Worm (Caenorhabditis elegans) whole organism, L1 larva: ENCODE measurements around the gene mrps-14.

Source experiments
- C16A3.4 ChIP-seq: fragments of 150-350 bp; optimal IDR thresholded peaks from 2 replicates; lab custom pipeline; 2014; ENCODE audit warnings: missing biosample characterization, missing genetic modification characterization
- F16B12.6 ChIP-seq: fragments of 150-350 bp; optimal IDR thresholded peaks from 2 replicates; lab custom pipeline; 2014; ENCODE audit warnings: missing biosample characterization, missing genetic modification characterization
- alr-1 ChIP-seq: fragments of 200-800 bp; sonication (Bioruptor generic); optimal IDR thresholded peaks from 2 replicates; lab custom pipeline; 2018; ENCODE audit warnings: borderline replicate concordance, mild to moderate bottlenecking, missing genetic modification characterization, missing compliant biosample characterization
- ama-1 ChIP-seq: fragments of 150-350 bp; optimal IDR thresholded peaks from 2 replicates; lab custom pipeline; 2014
- blmp-1 ChIP-seq: fragments of 150-350 bp; optimal IDR thresholded peaks from 2 replicates; lab custom pipeline; 2014; ENCODE audit warnings: missing biosample characterization, missing genetic modification characterization
- ceh-8 ChIP-seq: fragments of 200-800 bp; sonication (Bioruptor generic); optimal IDR thresholded peaks from 2 replicates; lab custom pipeline; 2018; ENCODE audit warnings: mild to moderate bottlenecking, missing genetic modification characterization, moderate library complexity, missing compliant biosample characterization
- dsc-1 ChIP-seq: sonication (generic microtip); optimal IDR thresholded peaks from 2 replicates; lab custom pipeline; 2016; ENCODE audit warnings: mild to moderate bottlenecking, missing genetic modification characterization, missing compliant biosample characterization
- efl-1 ChIP-seq, 4 experiments: fragments of 150-350 bp; optimal IDR thresholded peaks in 3 of 4; peaks in 1 of 4; 1 replicate in 1 of 4; 2 replicates in 3 of 4; lab custom pipeline; 2014; ENCODE audit warnings: missing biosample characterization in 2 of 4, missing genetic modification characterization in 2 of 4, missing genetic modification reagents in 2 of 4
- egl-13 ChIP-seq: sonication (generic microtip); optimal IDR thresholded peaks from 2 replicates; lab custom pipeline; 2016; ENCODE audit warnings: missing genotype, missing genetic modification reagents, missing genetic modification characterization, missing compliant biosample characterization
- fkh-10 ChIP-seq: sonication (generic microtip); optimal IDR thresholded peaks from 2 replicates; lab custom pipeline; 2017; ENCODE audit warnings: missing biosample characterization, missing genetic modification reagents, missing genetic modification characterization
- fkh-4 ChIP-seq: sonication (generic microtip); optimal IDR thresholded peaks from 2 replicates; lab custom pipeline; 2016; ENCODE audit warnings: missing compliant biosample characterization, missing genetic modification characterization, borderline replicate concordance
- fkh-8 ChIP-seq: sonication (generic microtip); optimal IDR thresholded peaks from 2 replicates; lab custom pipeline; 2016; ENCODE audit warnings: mild to moderate bottlenecking, missing genetic modification characterization, missing compliant biosample characterization
- grh-1 ChIP-seq: fragments of 200-800 bp; sonication (Bioruptor generic); IDR thresholded peaks from 2 replicates; pipeline ENCODE4 v1.3.6; 2022; ENCODE audit warnings: missing genetic modification reagents, missing genetic modification characterization, missing compliant biosample characterization
- hlh-17 ChIP-seq: fragments of 200-800 bp; sonication (Bioruptor generic); optimal IDR thresholded peaks from 2 replicates; lab custom pipeline; 2018; ENCODE audit warnings: missing genetic modification characterization, mild to moderate bottlenecking, missing compliant biosample characterization, moderate library complexity, borderline replicate concordance
- jun-1 ChIP-seq: fragments of 150-350 bp; optimal IDR thresholded peaks from 2 replicates; lab custom pipeline; 2014; ENCODE audit warnings: missing biosample characterization, missing genetic modification reagents, missing genetic modification characterization
- lin-14 ChIP-seq: fragments of 200-800 bp; sonication (Bioruptor generic); optimal IDR thresholded peaks from 2 replicates; lab custom pipeline; 2018; ENCODE audit warnings: mild to moderate bottlenecking, missing genetic modification characterization, moderate library complexity, missing compliant biosample characterization
- lin-35 ChIP-seq, 2 experiments: fragments of 150-350 bp; optimal IDR thresholded peaks; 2 replicates each; lab custom pipeline; 2014; ENCODE audit warnings: missing biosample characterization in 2 of 2, missing genetic modification characterization in 2 of 2, missing genetic modification reagents in 2 of 2
- lsy-2 ChIP-seq, 2 experiments: fragments of 150-350 bp; optimal IDR thresholded peaks; 2 replicates each; lab custom pipeline; 2014; ENCODE audit warnings: missing biosample characterization in 2 of 2, missing genetic modification characterization in 2 of 2
- mab-9 ChIP-seq: fragments of 200-800 bp; sonication (Bioruptor generic); IDR thresholded peaks from 2 replicates; pipeline ENCODE4 v1.3.6; 2022; ENCODE audit warnings: missing genetic modification reagents, missing genetic modification characterization, missing compliant biosample characterization
- mdl-1 ChIP-seq, 2 experiments: fragments of 150-350 bp; optimal IDR thresholded peaks; 2 replicates each; lab custom pipeline; 2014 to 2017; ENCODE audit warnings: missing biosample characterization in 2 of 2, missing genetic modification characterization in 2 of 2, inconsistent platforms in 1 of 2
- nhr-11 ChIP-seq: fragments of 150-350 bp; optimal IDR thresholded peaks from 2 replicates; lab custom pipeline; 2014; ENCODE audit warnings: missing biosample characterization, missing genetic modification characterization
- nhr-12 ChIP-seq: sonication (generic microtip); optimal IDR thresholded peaks from 2 replicates; lab custom pipeline; 2017; ENCODE audit warnings: missing biosample characterization, missing genetic modification characterization
- nhr-19 ChIP-seq: fragments of 200-800 bp; sonication (Bioruptor generic); conservative IDR thresholded peaks from 2 replicates; pipeline ENCODE4 v1.3.6; 2022; ENCODE audit warnings: missing genetic modification characterization, missing compliant biosample characterization
- nhr-237 ChIP-seq: fragments of 150-350 bp; optimal IDR thresholded peaks from 2 replicates; lab custom pipeline; 2014; ENCODE audit warnings: missing biosample characterization, missing genetic modification characterization
- nhr-28 ChIP-seq: fragments of 150-350 bp; optimal IDR thresholded peaks from 2 replicates; lab custom pipeline; 2014; ENCODE audit warnings: missing biosample characterization, missing genetic modification characterization
- nhr-47 ChIP-seq: sonication (generic microtip); optimal IDR thresholded peaks from 2 replicates; lab custom pipeline; 2016; ENCODE audit warnings: mild to moderate bottlenecking, missing genetic modification characterization, moderate library complexity, missing compliant biosample characterization
- nhr-71 ChIP-seq: sonication (generic microtip); optimal IDR thresholded peaks from 2 replicates; lab custom pipeline; 2016; ENCODE audit warnings: mild to moderate bottlenecking, missing genetic modification characterization, moderate library complexity, missing compliant biosample characterization
- nhr-77 ChIP-seq: fragments of 150-350 bp; optimal IDR thresholded peaks from 2 replicates; lab custom pipeline; 2014; ENCODE audit warnings: missing biosample characterization, missing genetic modification characterization
- nhr-84 ChIP-seq: sonication (generic microtip); optimal IDR thresholded peaks from 2 replicates; lab custom pipeline; 2017; ENCODE audit warnings: missing biosample characterization, missing genetic modification characterization
- nhr-90 ChIP-seq: sonication (generic microtip); optimal IDR thresholded peaks from 2 replicates; lab custom pipeline; 2016; ENCODE audit warnings: mild to moderate bottlenecking, missing genetic modification characterization, missing compliant biosample characterization; ENCODE audit not compliant: poor library complexity
- pag-3 ChIP-seq: sonication (generic microtip); optimal IDR thresholded peaks from 2 replicates; lab custom pipeline; 2017; ENCODE audit warnings: missing genetic modification characterization, mild to moderate bottlenecking, missing compliant biosample characterization, antibody characterized with exemption, borderline replicate concordance; ENCODE audit not compliant: insufficient read depth
- rnt-1 ChIP-seq: sonication (generic microtip); optimal IDR thresholded peaks from 2 replicates; lab custom pipeline; 2016; ENCODE audit warnings: mild to moderate bottlenecking, missing genetic modification characterization, moderate library complexity, missing compliant biosample characterization
- snu-23 ChIP-seq: sonication (generic microtip); optimal IDR thresholded peaks from 2 replicates; lab custom pipeline; 2016; ENCODE audit warnings: missing genetic modification characterization, missing compliant biosample characterization
- swsn-7 ChIP-seq: sonication (generic microtip); optimal IDR thresholded peaks from 2 replicates; lab custom pipeline; 2016; ENCODE audit warnings: missing genetic modification characterization, missing compliant biosample characterization
- unc-130 ChIP-seq: fragments of 150-350 bp; optimal IDR thresholded peaks from 2 replicates; lab custom pipeline; 2017; ENCODE audit warnings: missing biosample characterization, missing genetic modification characterization, inconsistent platforms
- unc-86 ChIP-seq: sonication (generic microtip); optimal IDR thresholded peaks from 2 replicates; lab custom pipeline; 2016; ENCODE audit warnings: missing genetic modification characterization, missing compliant biosample characterization
- xbp-1 ChIP-seq: sonication (generic microtip); optimal IDR thresholded peaks from 2 replicates; lab custom pipeline; 2016; ENCODE audit warnings: missing genetic modification characterization, missing compliant biosample characterization
- ztf-4 ChIP-seq: fragments of 150-350 bp; optimal IDR thresholded peaks from 2 replicates; lab custom pipeline; 2014; ENCODE audit warnings: missing biosample characterization, missing genetic modification characterization

The mrps-14 gene

ce11 chrII:10218171-10218570 is 24.1 kb downstream of the mrps-14 start, which contains the start of gene ref-1:
Gene ref-1 (plus strand): TSS chrII:10218471.
- no peak for TF ChIP-seq efl-1 (optimal IDR thresholded peaks at IDR 0.05; lab: Kevin White, UChicago)
- peak in 1 of 2 experiments; percentile 54 for TF ChIP-seq efl-1 (GFP tag; optimal IDR thresholded peaks at IDR 0.05 in 1 of 2; lab: Kevin White, UChicago)
- TF ChIP-seq ama-1 (lab: Kevin White, UChicago): no peak

ce11 chrII:10206425-10206824 is 35.9 kb downstream of the mrps-14 start, which contains the start of gene T01E8.1:
Gene T01E8.1 (plus strand): TSS chrII:10206725.
- TF ChIP-seq nhr-19 (GFP tag; lab: Robert Waterston, UW) (no peak), ztf-4 (no peak), mab-9 (GFP tag; lab: Robert Waterston, UW) (no peak), nhr-84 (tag; lab: Kevin White, UChicago) (no peak), dsc-1 (tag; lab: Kevin White, UChicago) (peak; percentile 37), fkh-10 (no peak), nhr-12 (tag; lab: Kevin White, UChicago) (no peak)

ce11 chrII:10204428-10205049 is 37.8 kb downstream of the mrps-14 start:
- TF ChIP-seq lin-14 (GFP tag; lab: Kevin White, UChicago) (peak; percentile 46), rnt-1 (tag; lab: Kevin White, UChicago) (peak; percentile 74), dsc-1 (tag; lab: Kevin White, UChicago) (peak; percentile 28), xbp-1 (tag; lab: Kevin White, UChicago) (no peak), ama-1 (lab: Kevin White, UChicago) (no peak), efl-1 (optimal IDR thresholded peaks at IDR 0.05; lab: Kevin White, UChicago) (no peak), efl-1 (GFP tag; optimal IDR thresholded peaks at IDR 0.05 in 1 of 2; lab: Kevin White, UChicago) (peak in 1 of 2 experiments; percentile 47), nhr-71 (peak; percentile 51), nhr-19 (GFP tag; lab: Robert Waterston, UW) (0 out of 2 replicates have a peak, but pooled peaks have one; percentile 10), lsy-2 (tag; optimal IDR thresholded peaks at IDR 0.05; lab: Kevin White, UChicago) (peak in 1 of 2 experiments; percentile 23), nhr-11 (tag; lab: Kevin White, UChicago) (peak; percentile 42), mdl-1 (tag; optimal IDR thresholded peaks at IDR 0.05; lab: Kevin White, UChicago) (peak in 1 of 2 experiments; percentile 24), swsn-7 (tag; lab: Kevin White, UChicago) (no peak), nhr-28 (tag; lab: Kevin White, UChicago) (no peak), snu-23 (GFP tag; lab: Kevin White, UChicago) (peak; percentile 43), nhr-77 (tag; lab: Kevin White, UChicago) (no peak), unc-130 (tag; lab: Kevin White, UChicago) (peak; percentile 47), nhr-47 (tag; lab: Kevin White, UChicago) (no peak), ztf-4 (no peak)

ce11 chrII:10203765-10204164 is 38.5 kb downstream of the mrps-14 start:
- no peak for TF ChIP-seq fkh-8
- peak; percentile 95 for TF ChIP-seq blmp-1

ce11 chrII:10203067-10203466 is 39.2 kb downstream of the mrps-14 start:
- TF ChIP-seq dsc-1 (tag; lab: Kevin White, UChicago) (peak; percentile 54), nhr-71 (peak; percentile 46), blmp-1 (peak; percentile 53), nhr-12 (tag; lab: Kevin White, UChicago) (no peak), rnt-1 (tag; lab: Kevin White, UChicago) (peak; percentile 43)
- TF ChIP-seq, all 84 proteins: peak for 4

- TF ChIP-seq lin-35 (GFP tag; optimal IDR thresholded peaks at IDR 0.05; lab: Kevin White, UChicago): peak in 1 of 2 experiments; percentile 11
- no peak for TF ChIP-seq alr-1 (tag; lab: Kevin White, UChicago)
- no peak for TF ChIP-seq hlh-17
- TF ChIP-seq C16A3.4 (tag; lab: Kevin White, UChicago): no peak
- TF ChIP-seq fkh-4 (tag; lab: Kevin White, UChicago): no peak
- TF ChIP-seq nhr-71: peak; percentile 5
- TF ChIP-seq grh-1 (GFP tag; lab: Robert Waterston, UW): no peak
- no peak for TF ChIP-seq ceh-8 (GFP tag; lab: Kevin White, UChicago)
- TF ChIP-seq unc-86 (tag; lab: Kevin White, UChicago): no peak
- TF ChIP-seq nhr-237 (tag; lab: Kevin White, UChicago): no peak
- TF ChIP-seq F16B12.6 (tag; lab: Kevin White, UChicago): no peak
- TF ChIP-seq nhr-11 (tag; lab: Kevin White, UChicago): peak; percentile 26
- no peak for TF ChIP-seq unc-130 (tag; lab: Kevin White, UChicago)
- TF ChIP-seq mab-9 (GFP tag; lab: Robert Waterston, UW): no peak
- no peak for TF ChIP-seq jun-1
- no peak for TF ChIP-seq egl-13 (tag; lab: Kevin White, UChicago)
- peak; percentile 41 for TF ChIP-seq rnt-1 (tag; lab: Kevin White, UChicago)
- peak; percentile 53 for TF ChIP-seq lin-14 (GFP tag; lab: Kevin White, UChicago)
- no peak for TF ChIP-seq swsn-7 (tag; lab: Kevin White, UChicago)
- no peak for TF ChIP-seq nhr-90
- no peak for TF ChIP-seq pag-3 (tag; lab: Kevin White, UChicago)
Observed at ce11 chrII:10202275-10202674, 40.0 kb downstream of the mrps-14 start.
